Worm (Caenorhabditis elegans) whole organism, late embryonic: Measurements from ENCODE around the gene Y47D3A.21.

Experiments used
- ama-1 ChIP-seq: fragments of 150-350 bp; optimal IDR thresholded peaks from 2 replicates; lab custom pipeline; 2014
- ets-4 ChIP-seq: sonication (generic microtip); optimal IDR thresholded peaks from 2 replicates; lab custom pipeline; 2016; ENCODE audit warnings: missing genetic modification characterization, missing compliant biosample characterization
- hlh-13 ChIP-seq: fragments of 200-800 bp; sonication (Bioruptor generic); optimal IDR thresholded peaks from 2 replicates; lab custom pipeline; 2018; ENCODE audit warnings: mild to moderate bottlenecking, missing genetic modification characterization, missing compliant biosample characterization
- hlh-15 ChIP-seq: sonication (generic microtip); optimal IDR thresholded peaks from 2 replicates; lab custom pipeline; 2016; ENCODE audit warnings: missing genetic modification characterization, missing compliant biosample characterization
- pha-4 ChIP-seq: fragments of 150-350 bp; optimal IDR thresholded peaks from 2 replicates; lab custom pipeline; 2018; ENCODE audit warnings: missing biosample characterization, missing genetic modification reagents, missing genetic modification characterization
- tbx-2 ChIP-seq: sonication (generic microtip); optimal IDR thresholded peaks from 2 replicates; lab custom pipeline; 2016; ENCODE audit warnings: missing genetic modification characterization, missing compliant biosample characterization

- TF ChIP-seq hlh-15 (tag; lab: Kevin White, UChicago) (no peak), pha-4 (tag; lab: Kevin White, UChicago) (no peak), hlh-13 (GFP tag; lab: Kevin White, UChicago) (no peak), ets-4 (no peak), tbx-2 (peak; percentile 56), ama-1 (lab: Kevin White, UChicago) (no peak)
Observed at ce11 chrIII:11243421-11243820, 35.3 kb downstream of the Y47D3A.21 start.
